Fruit fly (Drosophila melanogaster) whole organism, wandering third instar larva: ENCODE data around the gene CG17364.
A peak's percentile ranks its signal among the peaks of the same experiment; 100 is the strongest.

ENCODE experiments used
- Dfd ChIP-seq: fragments of >200 bp; optimal IDR thresholded peaks from 2 replicates; lab custom pipeline; 2017; ENCODE audit warnings: missing biosample characterization, missing genetic modification characterization
- Hnf4 ChIP-seq: fragments of 200-800 bp; sonication (Bioruptor generic); optimal IDR thresholded peaks from 2 replicates; lab custom pipeline; 2016; ENCODE audit warnings: missing biosample characterization, mild to moderate bottlenecking, missing genetic modification characterization
- Hr78 ChIP-seq: fragments of >200 bp; optimal IDR thresholded peaks from 2 replicates; lab custom pipeline; 2017; ENCODE audit warnings: missing biosample characterization, missing genetic modification characterization
- Hr83 ChIP-seq: fragments of 200-300 bp; sonication (Bioruptor generic); optimal IDR thresholded peaks from 2 replicates; lab custom pipeline; 2016; ENCODE audit warnings: missing biosample characterization, mild to moderate bottlenecking, missing genetic modification characterization, moderate library complexity; ENCODE audit not compliant: poor library complexity, severe bottlenecking
- Mio ChIP-seq: sonication (Bioruptor generic); optimal IDR thresholded peaks from 2 replicates; lab custom pipeline; 2016; ENCODE audit warnings: missing biosample characterization, missing genetic modification characterization
- Myc ChIP-seq: fragments of >200 bp; optimal IDR thresholded peaks from 2 replicates; lab custom pipeline; 2017
- Rel ChIP-seq, 2 experiments: fragments of 200-800 bp; sonication (Bioruptor generic) in 1 of 2; optimal IDR thresholded peaks; 2 replicates in 1 of 2; 3 replicates in 1 of 2; lab custom pipeline; 2016 to 2019; ENCODE audit warnings: mild to moderate bottlenecking in 2 of 2, missing biosample characterization in 2 of 2, missing genetic modification characterization in 2 of 2, moderate library complexity in 1 of 2
- br ChIP-seq: fragments of 200-800 bp; sonication (Bioruptor generic); optimal IDR thresholded peaks from 2 replicates; lab custom pipeline; 2016; ENCODE audit warnings: missing biosample characterization, missing genetic modification characterization
- dmrt93B ChIP-seq: fragments of 200-800 bp; sonication (Bioruptor generic); optimal IDR thresholded peaks from 2 replicates; lab custom pipeline; 2018; ENCODE audit warnings: missing biosample characterization, mild to moderate bottlenecking, missing genetic modification characterization
- dsf ChIP-seq: sonication (Bioruptor generic); optimal IDR thresholded peaks from 2 replicates; lab custom pipeline; 2016; ENCODE audit warnings: missing biosample characterization, missing genetic modification characterization, borderline replicate concordance
- fru ChIP-seq: fragments of 200-800 bp; sonication (Bioruptor generic); optimal IDR thresholded peaks from 3 replicates; lab custom pipeline; 2016; ENCODE audit warnings: missing biosample characterization, mild to moderate bottlenecking, missing genetic modification characterization
- lola ChIP-seq: fragments of >200 bp; optimal IDR thresholded peaks from 2 replicates; lab custom pipeline; 2017; ENCODE audit warnings: missing biosample characterization, missing genetic modification characterization
- pan ChIP-seq: fragments of >200 bp; optimal IDR thresholded peaks from 2 replicates; lab custom pipeline; 2017
- psq ChIP-seq: fragments of 200-800 bp; sonication (Bioruptor generic); optimal IDR thresholded peaks from 3 replicates; lab custom pipeline; 2017; ENCODE audit warnings: missing biosample characterization, mild to moderate bottlenecking, missing genetic modification characterization, moderate library complexity

DNA sequence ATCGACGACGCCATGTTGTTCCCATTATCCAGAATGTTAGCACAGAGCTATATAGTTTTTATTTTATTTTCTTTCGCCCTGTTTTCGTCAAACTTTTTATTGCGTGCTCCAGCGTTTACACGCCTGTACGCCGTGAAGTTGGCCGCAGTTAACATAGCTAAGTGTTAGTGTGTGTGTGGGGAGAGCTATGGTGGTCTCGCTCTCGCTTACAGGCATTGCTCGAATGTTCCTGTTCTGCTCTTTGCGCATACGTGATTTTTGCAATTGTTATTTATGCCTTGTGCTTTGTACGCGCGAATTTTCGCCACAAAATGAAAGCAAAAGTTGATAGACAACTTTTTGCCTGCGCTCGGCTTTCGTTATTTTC, 10.8 kb upstream of the CG17364 start:
- peak; percentile 7 for TF ChIP-seq dmrt93B (GFP tag; lab: Kevin White, UChicago)
- no peak for TF ChIP-seq Rel (GFP tag; optimal IDR thresholded peaks at IDR 0.05; lab: Kevin White, UChicago)
- TF ChIP-seq Rel (tag; optimal IDR thresholded peaks at IDR 0.05; lab: Kevin White, UChicago): peak; percentile 54
- no peak for TF ChIP-seq lola
- no peak for TF ChIP-seq Hr78
- TF ChIP-seq Dfd (GFP tag; lab: Kevin White, UChicago): no peak
- TF ChIP-seq dsf (GFP tag; lab: Kevin White, UChicago): no peak
- TF ChIP-seq pan (lab: Kevin White, UChicago): no peak
- TF ChIP-seq fru (GFP tag; lab: Kevin White, UChicago): peak; percentile 21
- TF ChIP-seq psq (GFP tag; lab: Kevin White, UChicago): peak; percentile 100
- TF ChIP-seq Myc (lab: Kevin White, UChicago): no peak
- TF ChIP-seq Hnf4: no peak
- TF ChIP-seq Hr83: no peak
- no peak for TF ChIP-seq Mio (GFP tag; lab: Kevin White, UChicago)
- TF ChIP-seq br (GFP tag; lab: Kevin White, UChicago): peak; percentile 5
